Worm (Caenorhabditis elegans) whole organism, young adult: ENCODE measurements around the gene Y22D7AL.4.

Experiments used
- B0019.2 ChIP-seq: fragments of 200-800 bp; sonication (Bioruptor generic); conservative IDR thresholded peaks from 2 replicates; pipeline ENCODE4 v1.3.6; 2022; ENCODE audit warnings: missing genetic modification reagents, missing genetic modification characterization, missing compliant biosample characterization
- B0035.1 ChIP-seq: sonication (generic microtip); optimal IDR thresholded peaks from 2 replicates; lab custom pipeline; 2016; ENCODE audit warnings: missing genetic modification characterization, mild to moderate bottlenecking, missing compliant biosample characterization, missing genotype, missing genetic modification reagents
- B0261.1 ChIP-seq: sonication (generic microtip); optimal IDR thresholded peaks from 2 replicates; lab custom pipeline; 2016; ENCODE audit warnings: mild to moderate bottlenecking, missing genetic modification characterization, moderate library complexity, missing compliant biosample characterization
- F23B12.7 ChIP-seq: sonication (generic microtip); optimal IDR thresholded peaks from 2 replicates; lab custom pipeline; 2017; ENCODE audit warnings: missing genetic modification characterization, mild to moderate bottlenecking, missing compliant biosample characterization, antibody characterized with exemption, moderate library complexity; ENCODE audit not compliant: insufficient read depth
- F39B2.1 ChIP-seq: fragments of 200-800 bp; sonication (Bioruptor generic); IDR thresholded peaks from 2 replicates; pipeline ENCODE4 v1.3.6; 2022; ENCODE audit warnings: missing genetic modification reagents, missing genetic modification characterization, missing compliant biosample characterization
- F57A8.1 ChIP-seq: fragments of 200-800 bp; sonication (Bioruptor generic); optimal IDR thresholded peaks from 2 replicates; lab custom pipeline; 2018; ENCODE audit warnings: mild to moderate bottlenecking, missing genetic modification characterization, moderate library complexity, missing compliant biosample characterization
- K11D2.4 ChIP-seq: fragments of 200-800 bp; sonication (Bioruptor generic); IDR thresholded peaks from 2 replicates; pipeline ENCODE4 v1.3.6; 2022; ENCODE audit warnings: missing genetic modification reagents, missing genetic modification characterization, missing compliant biosample characterization
- K12H6.12 ChIP-seq: fragments of 200-800 bp; sonication (Bioruptor generic); optimal IDR thresholded peaks from 2 replicates; lab custom pipeline; 2018; ENCODE audit warnings: mild to moderate bottlenecking, missing genetic modification characterization, missing compliant biosample characterization
- T07F8.4 ChIP-seq: sonication (generic microtip); optimal IDR thresholded peaks from 2 replicates; lab custom pipeline; 2016; ENCODE audit warnings: mild to moderate bottlenecking, missing genetic modification characterization, moderate library complexity, missing compliant biosample characterization
- Y53F4B.3 ChIP-seq: fragments of 200-800 bp; sonication (Bioruptor generic); IDR thresholded peaks from 2 replicates; pipeline ENCODE4 v1.3.6; 2022; ENCODE audit warnings: missing genetic modification reagents, missing genetic modification characterization, missing compliant biosample characterization
- atf-7 ChIP-seq: sonication (generic microtip); optimal IDR thresholded peaks from 2 replicates; lab custom pipeline; 2017; ENCODE audit warnings: mild to moderate bottlenecking, missing genetic modification characterization, missing compliant biosample characterization
- attf-3 ChIP-seq: fragments of 200-800 bp; sonication (Bioruptor generic); conservative IDR thresholded peaks from 2 replicates; pipeline ENCODE4 v1.3.6; 2022; ENCODE audit warnings: missing genetic modification reagents, missing genetic modification characterization, missing compliant biosample characterization
- attf-5 ChIP-seq: fragments of 200-800 bp; sonication (Bioruptor generic); optimal IDR thresholded peaks from 2 replicates; lab custom pipeline; 2018; ENCODE audit warnings: mild to moderate bottlenecking, missing genetic modification characterization, missing compliant biosample characterization
- ceh-100 ChIP-seq: fragments of 200-800 bp; sonication (Bioruptor generic); IDR thresholded peaks from 2 replicates; pipeline ENCODE4 v1.3.6; 2022; ENCODE audit warnings: missing genetic modification reagents, missing genetic modification characterization, missing compliant biosample characterization
- ceh-91 ChIP-seq: fragments of 200-800 bp; sonication (Bioruptor generic); IDR thresholded peaks from 2 replicates; pipeline ENCODE4 v1.3.6; 2022; ENCODE audit warnings: missing genetic modification reagents, missing genetic modification characterization, missing compliant biosample characterization
- efl-1 ChIP-seq: fragments of 150-350 bp; optimal IDR thresholded peaks from 2 replicates; lab custom pipeline; 2014; ENCODE audit warnings: missing biosample characterization, missing genetic modification reagents, missing genetic modification characterization
- ets-4 ChIP-seq: fragments of 200-800 bp; sonication (Bioruptor generic); optimal IDR thresholded peaks from 2 replicates; lab custom pipeline; 2018; ENCODE audit warnings: mild to moderate bottlenecking, missing genetic modification characterization, missing compliant biosample characterization
- fkh-3 ChIP-seq: sonication (generic microtip); optimal IDR thresholded peaks from 2 replicates; lab custom pipeline; 2016; ENCODE audit warnings: mild to moderate bottlenecking, missing genetic modification characterization, missing compliant biosample characterization
- him-1 ChIP-seq: sonication (generic microtip); optimal IDR thresholded peaks from 2 replicates; lab custom pipeline; 2016; ENCODE audit warnings: missing genotype, missing genetic modification reagents, missing genetic modification characterization, missing compliant biosample characterization
- hlh-26 ChIP-seq: fragments of 200-800 bp; sonication (Bioruptor generic); conservative IDR thresholded peaks from 2 replicates; pipeline ENCODE4 v1.3.6; 2022; ENCODE audit warnings: missing genetic modification reagents, missing genetic modification characterization, missing compliant biosample characterization
- hrde-1 ChIP-seq: sonication (generic microtip); optimal IDR thresholded peaks from 2 replicates; lab custom pipeline; 2016; ENCODE audit warnings: missing genetic modification characterization, mild to moderate bottlenecking, missing compliant biosample characterization, moderate library complexity, missing genotype, missing genetic modification reagents, borderline replicate concordance
- lin-54 ChIP-seq: fragments of 200-800 bp; sonication (Bioruptor generic); optimal IDR thresholded peaks from 2 replicates; lab custom pipeline; 2018; ENCODE audit warnings: mild to moderate bottlenecking, missing genetic modification characterization, missing compliant biosample characterization
- lir-1 ChIP-seq: fragments of 200-800 bp; sonication (Bioruptor generic); conservative IDR thresholded peaks from 2 replicates; pipeline ENCODE4 v1.3.6; 2022; ENCODE audit warnings: missing genetic modification reagents, missing genetic modification characterization, missing compliant biosample characterization
- mxl-1 ChIP-seq: sonication (generic microtip); optimal IDR thresholded peaks from 2 replicates; lab custom pipeline; 2016; ENCODE audit warnings: missing genetic modification characterization, missing compliant biosample characterization
- nfya-2 ChIP-seq: fragments of 200-800 bp; sonication (Bioruptor generic); IDR thresholded peaks from 2 replicates; pipeline ENCODE4 v1.3.6; 2022; ENCODE audit warnings: missing genetic modification reagents, missing genetic modification characterization, missing compliant biosample characterization
- nhr-179 ChIP-seq: sonication (generic microtip); optimal IDR thresholded peaks from 2 replicates; lab custom pipeline; 2016; ENCODE audit warnings: mild to moderate bottlenecking, missing genetic modification characterization, missing compliant biosample characterization
- nhr-27 ChIP-seq: fragments of 200-800 bp; sonication (Bioruptor generic); optimal IDR thresholded peaks from 2 replicates; lab custom pipeline; 2018; ENCODE audit warnings: mild to moderate bottlenecking, missing genetic modification characterization, moderate library complexity, missing compliant biosample characterization
- nhr-90 ChIP-seq: sonication (generic microtip); optimal IDR thresholded peaks from 2 replicates; lab custom pipeline; 2016; ENCODE audit warnings: missing genotype, mild to moderate bottlenecking, missing genetic modification characterization, missing compliant biosample characterization
- snpc-3.4 ChIP-seq: sonication (generic microtip); optimal IDR thresholded peaks from 2 replicates; lab custom pipeline; 2017; ENCODE audit warnings: missing genetic modification characterization, mild to moderate bottlenecking, missing compliant biosample characterization, antibody characterized with exemption, moderate library complexity, missing genotype, missing genetic modification reagents
- somi-1 ChIP-seq: fragments of 200-800 bp; sonication (Bioruptor generic); optimal IDR thresholded peaks from 2 replicates; lab custom pipeline; 2018; ENCODE audit warnings: mild to moderate bottlenecking, missing genetic modification characterization, missing compliant biosample characterization
- tbp1 ChIP-seq: fragments of 200-800 bp; sonication (Bioruptor generic); optimal IDR thresholded peaks from 2 replicates; lab custom pipeline; 2018; ENCODE audit warnings: mild to moderate bottlenecking, missing genetic modification characterization, missing compliant biosample characterization
- ztf-18 ChIP-seq: sonication (generic microtip); optimal IDR thresholded peaks from 2 replicates; lab custom pipeline; 2016; ENCODE audit warnings: missing genotype, mild to moderate bottlenecking, missing genetic modification characterization, missing compliant biosample characterization
- ztf-22 ChIP-seq: fragments of 200-800 bp; sonication (Bioruptor generic); optimal IDR thresholded peaks from 2 replicates; lab custom pipeline; 2018; ENCODE audit warnings: mild to moderate bottlenecking, missing genetic modification characterization, moderate library complexity, missing compliant biosample characterization
- ztf-28 ChIP-seq: fragments of 200-800 bp; sonication (Bioruptor generic); IDR thresholded peaks from 2 replicates; pipeline ENCODE4 v1.3.6; 2022; ENCODE audit warnings: missing genetic modification reagents, missing genetic modification characterization, missing compliant biosample characterization
- ztf-3 ChIP-seq: fragments of 200-800 bp; sonication (Bioruptor generic); optimal IDR thresholded peaks from 2 replicates; lab custom pipeline; 2018; ENCODE audit warnings: mild to moderate bottlenecking, missing genetic modification characterization, missing compliant biosample characterization
- ztf-6 ChIP-seq: fragments of 200-800 bp; sonication (Bioruptor generic); IDR thresholded peaks from 2 replicates; pipeline ENCODE4 v1.3.6; 2022; ENCODE audit warnings: missing genetic modification reagents, missing genetic modification characterization, missing compliant biosample characterization

The Y22D7AL.4 gene

ce11 chrIII:1613933-1614332 is 12.5 kb upstream of the Y22D7AL.4 start, which contains the start of gene Y22D7AL.9:
Y22D7AL.9 (minus strand) TSS chrIII:1614033.
- TF ChIP-seq fkh-3 (no peak), nhr-27 (tag; lab: Kevin White, UChicago) (no peak), ztf-18 (tag; lab: Kevin White, UChicago) (no peak), K12H6.12 (tag; lab: Kevin White, UChicago) (no peak), mxl-1 (tag; lab: Kevin White, UChicago) (no peak), T07F8.4 (tag; lab: Kevin White, UChicago) (no peak), F39B2.1 (GFP tag; lab: Robert Waterston, UW) (no peak), lir-1 (no peak), F57A8.1 (GFP tag; lab: Kevin White, UChicago) (no peak), nhr-90 (no peak), Y53F4B.3 (GFP tag; lab: Robert Waterston, UW) (no peak), snpc-3.4 (no peak), tbp1 (GFP tag; lab: Kevin White, UChicago) (no peak), atf-7 (tag; lab: Kevin White, UChicago) (no peak), nfya-2 (GFP tag; lab: Robert Waterston, UW) (no peak), him-1 (tag; lab: Kevin White, UChicago) (no peak), ztf-22 (GFP tag; lab: Kevin White, UChicago) (no peak), B0035.1 (tag; lab: Kevin White, UChicago) (no peak)

ce11 chrIII:1614412-1614811 is 12.0 kb upstream of the Y22D7AL.4 start:
- TF ChIP-seq ztf-28 (GFP tag; lab: Robert Waterston, UW) (no peak), efl-1 (GFP tag; lab: Kevin White, UChicago) (no peak), F39B2.1 (GFP tag; lab: Robert Waterston, UW) (no peak), attf-3 (no peak), him-1 (tag; lab: Kevin White, UChicago) (no peak), B0019.2 (GFP tag; lab: Robert Waterston, UW) (no peak), somi-1 (GFP tag; lab: Kevin White, UChicago) (no peak), hrde-1 (no peak), ceh-100 (GFP tag; lab: Robert Waterston, UW) (no peak), hlh-26 (GFP tag; lab: Robert Waterston, UW) (no peak), ets-4 (no peak), K11D2.4 (GFP tag; lab: Robert Waterston, UW) (no peak), ztf-3 (GFP tag; lab: Kevin White, UChicago) (no peak), lin-54 (GFP tag; lab: Kevin White, UChicago) (no peak), attf-5 (GFP tag; lab: Kevin White, UChicago) (no peak), nhr-179 (no peak), ztf-6 (no peak), B0261.1 (tag; lab: Kevin White, UChicago) (no peak), F23B12.7 (tag; lab: Kevin White, UChicago) (no peak), ceh-91 (GFP tag; lab: Robert Waterston, UW) (no peak)
